Fruit fly (Drosophila melanogaster): Measurements from ENCODE around the gene CG7300.
A peak's percentile ranks its signal among the peaks of the same experiment; 100 is the strongest.

The CG7300 gene

dm6 chr2L:10743714-10744113 is 45.9 kb upstream of the CG7300 start, which contains the start of gene CG6729 (continued):
- TF ChIP-seq Fer1 (GFP tag; optimal IDR thresholded peaks at IDR 0.05) (peak; percentile 18), CG10565 (GFP tag; optimal IDR thresholded peaks at IDR 0.05) (no peak), CG14050 (GFP tag; IDR thresholded peaks at IDR 0.05) (no peak), CG8388 (GFP tag; optimal IDR thresholded peaks at IDR 0.05) (no peak), mld (GFP tag; IDR thresholded peaks at IDR 0.05; ENCODE audit: partially characterized antibody) (peak; percentile 45; the same call in 1 of the 3 replicates), MESR4 (GFP tag; optimal IDR thresholded peaks at IDR 0.05) (peak; percentile 43), zfh2 (GFP tag; optimal IDR thresholded peaks at IDR 0.05) (no peak), pita (GFP tag; optimal IDR thresholded peaks at IDR 0.05) (no peak), CG18764 (GFP tag; optimal IDR thresholded peaks at IDR 0.05) (no peak), sna (GFP tag; IDR thresholded peaks at IDR 0.05; ENCODE audit: partially characterized antibody) (peak; percentile 57), tio (GFP tag; optimal IDR thresholded peaks at IDR 0.05) (no peak), CG32772 (GFP tag; IDR thresholded peaks at IDR 0.05) (no peak), fd96Cb (tag; optimal IDR thresholded peaks at IDR 0.05) (no peak), Bgb (GFP tag; IDR thresholded peaks at IDR 0.05; ENCODE audit: partially characterized antibody) (peak; percentile 76), org-1 (GFP tag; optimal IDR thresholded peaks at IDR 0.05) (no peak), chif (GFP tag; optimal IDR thresholded peaks at IDR 0.05) (no peak), CG1603 (tag; optimal IDR thresholded peaks at IDR 0.05) (no peak), dmrt99B (tag; optimal IDR thresholded peaks at IDR 0.05) (no peak), Optix (GFP tag; IDR thresholded peaks at IDR 0.05) (no peak), CG10462 (GFP tag; optimal IDR thresholded peaks at IDR 0.05) (no peak), CG42726 (GFP tag; IDR thresholded peaks at IDR 0.05; ENCODE audit: partially characterized antibody) (no peak), Abd-B (GFP tag; optimal IDR thresholded peaks at IDR 0.05) (no peak), vnd (GFP tag; IDR thresholded peaks at IDR 0.05; ENCODE audit: partially characterized antibody) (peak; percentile 56; the same call in 2 of the 3 replicates), CG3838 (GFP tag; optimal IDR thresholded peaks at IDR 0.05) (no peak), YL-1 (GFP tag; optimal IDR thresholded peaks at IDR 0.05) (no peak), scrt (GFP tag; optimal IDR thresholded peaks at IDR 0.05) (no peak), D (optimal IDR thresholded peaks at IDR 0.05) (no peak), D (GFP tag; optimal IDR thresholded peaks at IDR 0.05) (no peak), CG1233 (GFP tag; optimal IDR thresholded peaks at IDR 0.05) (no peak), CG10366 (GFP tag; IDR thresholded peaks at IDR 0.05) (no peak), nerfin-2 (GFP tag; IDR thresholded peaks at IDR 0.05; ENCODE audit: partially characterized antibody) (peak; percentile 64), B-H2 (GFP tag; optimal IDR thresholded peaks at IDR 0.05) (no peak), amos (GFP tag; IDR thresholded peaks at IDR 0.05; ENCODE audit: partially characterized antibody) (peak; percentile 74), CG9215 (GFP tag; IDR thresholded peaks at IDR 0.05) (no peak), CG1832 (GFP tag; optimal IDR thresholded peaks at IDR 0.05) (no peak), dysf (GFP tag; IDR thresholded peaks at IDR 0.05) (no peak), twi (tag; optimal IDR thresholded peaks at IDR 0.05) (no peak), Hr3 (GFP tag; optimal IDR thresholded peaks at IDR 0.05) (no peak), HLH4C (GFP tag; IDR thresholded peaks at IDR 0.05; ENCODE audit: partially characterized antibody) (peak; percentile 65), H15 (GFP tag; IDR thresholded peaks at IDR 0.05) (no peak), C15 (GFP tag; IDR thresholded peaks at IDR 0.05) (no peak), CG34224 (GFP tag; IDR thresholded peaks at IDR 0.05; ENCODE audit: partially characterized antibody) (peak; percentile 78), CG10209 (GFP tag; optimal IDR thresholded peaks at IDR 0.05) (no peak), CG17361 (GFP tag; IDR thresholded peaks at IDR 0.05) (no peak), oc (tag; optimal IDR thresholded peaks at IDR 0.05) (no peak), Dad (GFP tag; optimal IDR thresholded peaks at IDR 0.05) (no peak), CG8281 (tag; optimal IDR thresholded peaks at IDR 0.05) (no peak), schlank (tag; optimal IDR thresholded peaks at IDR 0.05) (no peak), tx (GFP tag; optimal IDR thresholded peaks at IDR 0.05) (no peak), pho (GFP tag; optimal IDR thresholded peaks at IDR 0.05) (no peak), ato (GFP tag; IDR thresholded peaks at IDR 0.05; ENCODE audit: partially characterized antibody) (no peak)
